Worm (Caenorhabditis elegans) whole organism, mixed stage, embryonic: ENCODE data around the gene pitr-1.

Source experiments
- mab-5 ChIP-seq: fragments of 150-350 bp; optimal IDR thresholded peaks from 2 replicates; lab custom pipeline; 2014; ENCODE audit warnings: missing biosample characterization, missing genetic modification characterization
- mep-1 ChIP-seq: fragments of 150-350 bp; optimal IDR thresholded peaks from 2 replicates; lab custom pipeline; 2017; ENCODE audit warnings: missing biosample characterization, missing genetic modification reagents, missing genetic modification characterization, inconsistent platforms
- nhr-237 ChIP-seq: fragments of 150-350 bp; optimal IDR thresholded peaks from 2 replicates; lab custom pipeline; 2014; ENCODE audit warnings: missing biosample characterization, missing genetic modification characterization

DNA sequence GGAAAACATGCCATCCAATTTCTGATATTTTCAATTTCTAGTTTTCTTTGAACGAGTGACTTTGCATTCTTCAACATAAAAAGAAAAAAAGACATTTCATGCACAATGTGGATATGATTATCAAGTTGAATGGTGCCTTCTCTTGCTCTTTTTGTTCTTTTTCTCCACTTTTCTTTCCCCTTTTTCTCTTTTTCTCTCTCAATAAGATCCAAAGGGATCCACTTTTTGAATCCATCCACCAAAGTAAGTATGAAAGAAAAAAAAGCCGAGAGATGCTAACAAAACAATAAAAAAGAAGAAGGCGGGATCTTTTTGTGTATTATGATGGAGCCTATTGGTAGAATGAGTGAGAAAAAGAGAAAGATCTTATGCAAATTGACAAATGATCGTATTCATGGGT lies 13.4 kb downstream of the pitr-1 start:
- TF ChIP-seq mab-5 (tag; lab: Kevin White, UChicago) (no peak), mep-1 (no peak), nhr-237 (tag; lab: Kevin White, UChicago) (no peak)
